Worm (Caenorhabditis elegans) whole organism, L3 larva: ENCODE measurements around the gene ippk-1.

ENCODE experiments used
- ama-1 ChIP-seq: fragments of 150-350 bp; optimal IDR thresholded peaks from 2 replicates; lab custom pipeline; 2018
- egl-27 ChIP-seq: sonication (generic microtip); optimal IDR thresholded peaks from 4 replicates; lab custom pipeline; 2017; ENCODE audit warnings: missing biosample characterization, missing genetic modification reagents, missing genetic modification characterization
- elt-1 ChIP-seq: fragments of 150-350 bp; optimal IDR thresholded peaks from 2 replicates; lab custom pipeline; 2014; ENCODE audit warnings: missing biosample characterization, missing genetic modification characterization
- lin-15B ChIP-seq: fragments of 150-350 bp; optimal IDR thresholded peaks from 2 replicates; lab custom pipeline; 2014; ENCODE audit warnings: missing biosample characterization, missing genetic modification characterization
- nhr-28 ChIP-seq: fragments of 150-350 bp; optimal IDR thresholded peaks from 2 replicates; lab custom pipeline; 2014; ENCODE audit warnings: missing biosample characterization, missing genetic modification characterization
- tbx-2 ChIP-seq: sonication (generic microtip); optimal IDR thresholded peaks from 2 replicates; lab custom pipeline; 2016; ENCODE audit warnings: mild to moderate bottlenecking, missing genetic modification characterization, missing compliant biosample characterization

DNA sequence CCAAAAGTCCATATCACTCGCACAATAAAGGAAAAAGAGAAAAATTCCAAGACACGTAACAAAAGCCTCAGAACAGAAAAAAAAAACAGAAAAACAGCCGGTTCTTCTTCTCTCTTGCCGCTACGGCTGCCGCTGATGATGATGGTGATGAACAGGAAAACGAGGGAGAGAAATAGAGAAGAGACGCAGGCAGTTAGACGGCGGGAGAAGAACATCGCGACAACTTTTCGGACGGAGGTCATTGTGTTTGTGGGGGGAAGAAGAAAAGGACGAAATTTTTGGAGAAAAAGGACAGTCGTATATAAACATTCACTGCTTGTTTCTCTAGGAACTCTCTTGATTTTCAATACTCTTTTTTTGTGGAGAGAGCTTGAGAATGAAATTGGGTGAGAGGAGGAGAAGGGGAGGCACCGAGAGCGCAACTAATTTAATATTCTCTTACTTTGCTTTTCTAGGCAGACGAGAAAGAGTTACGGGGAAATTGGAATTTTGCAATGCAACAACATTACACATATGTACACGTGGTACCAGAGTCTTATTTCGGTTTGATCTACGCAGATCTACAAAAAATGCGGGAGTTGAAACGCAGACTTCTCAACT is 47.0 kb downstream of the ippk-1 start:
- peak; percentile 25 for TF ChIP-seq ama-1 (lab: Kevin White, UChicago)
- peak; percentile 48 for TF ChIP-seq egl-27
- peak; percentile 10 for TF ChIP-seq elt-1
- TF ChIP-seq nhr-28 (tag; lab: Kevin White, UChicago): no peak
- peak; percentile 33 for TF ChIP-seq lin-15B (tag; lab: Kevin White, UChicago)
- no peak for TF ChIP-seq tbx-2 (tag; lab: Kevin White, UChicago)
